Fruit fly (Drosophila melanogaster) whole organism, embryonic: ENCODE data around the gene beat-Ib.
A peak's percentile ranks its signal among the peaks of the same experiment; 100 is the strongest.

Experiments used
- Ada2b ChIP-seq: fragments of 200-800 bp; sonication (Bioruptor generic); IDR thresholded peaks from 2 replicates; pipeline ENCODE4 v1.3.6; 2022; ENCODE audit warnings: missing biosample characterization, missing genetic modification characterization
- Asciz ChIP-seq: fragments of 200-800 bp; sonication (Bioruptor generic); optimal IDR thresholded peaks from 2 replicates; lab custom pipeline; 2017; ENCODE audit warnings: missing biosample characterization, mild to moderate bottlenecking, missing genetic modification characterization, missing genetic modification reagents
- B-H1 ChIP-seq: fragments of 200-800 bp; sonication (Bioruptor generic); IDR thresholded peaks from 3 replicates; pipeline ENCODE4 v1.3.6; 2022; ENCODE audit warnings: missing biosample characterization, missing genetic modification characterization
- CG12104 ChIP-seq: fragments of 200-800 bp; sonication (Bioruptor generic); optimal IDR thresholded peaks from 3 replicates; lab custom pipeline; 2016; ENCODE audit warnings: missing biosample characterization, missing genetic modification characterization
- CG12391 ChIP-seq: fragments of 200-800 bp; sonication (Bioruptor generic); optimal IDR thresholded peaks from 3 replicates; lab custom pipeline; 2018; ENCODE audit warnings: missing biosample characterization, mild to moderate bottlenecking, missing genetic modification characterization, moderate library complexity
- CG15479 ChIP-seq: fragments of 200-800 bp; sonication (Bioruptor generic); optimal IDR thresholded peaks from 3 replicates; lab custom pipeline; 2019; ENCODE audit warnings: missing biosample characterization, mild to moderate bottlenecking, missing genetic modification characterization, moderate library complexity
- CG1832 ChIP-seq: fragments of 200-800 bp; sonication (Bioruptor generic); optimal IDR thresholded peaks from 2 replicates; lab custom pipeline; 2017; ENCODE audit warnings: missing biosample characterization, mild to moderate bottlenecking, missing genetic modification characterization, inconsistent platforms
- CG2202 ChIP-seq: fragments of 200-800 bp; sonication (Bioruptor generic); optimal IDR thresholded peaks from 2 replicates; lab custom pipeline; 2018; ENCODE audit warnings: missing biosample characterization, mild to moderate bottlenecking, missing genetic modification characterization
- CG3726 ChIP-seq: fragments of 200-800 bp; sonication (Bioruptor generic); IDR thresholded peaks from 3 replicates; pipeline ENCODE4, ENCODE4 v1.3.6; 2022; ENCODE audit warnings: missing biosample characterization, missing genetic modification characterization
- CG4707 ChIP-seq: fragments of 200-800 bp; sonication (Bioruptor generic); optimal IDR thresholded peaks from 2 replicates; lab custom pipeline; 2018; ENCODE audit warnings: missing biosample characterization, mild to moderate bottlenecking, missing genetic modification characterization, moderate library complexity
- CG6175 ChIP-seq: fragments of 200-800 bp; sonication (Bioruptor generic); IDR thresholded peaks from 3 replicates; pipeline ENCODE4 v1.3.6; 2022; ENCODE audit warnings: missing biosample characterization, missing genetic modification characterization
- CG8924 ChIP-seq: fragments of 200-800 bp; optimal IDR thresholded peaks from 3 replicates; lab custom pipeline; 2019; ENCODE audit warnings: missing biosample characterization, mild to moderate bottlenecking, missing genetic modification characterization, moderate library complexity
- CG8944 ChIP-seq: fragments of 200-800 bp; sonication (Bioruptor generic); optimal IDR thresholded peaks from 3 replicates; lab custom pipeline; 2016; ENCODE audit warnings: missing biosample characterization, missing genetic modification characterization
- CG9817 ChIP-seq: fragments of 200-800 bp; sonication (Bioruptor generic); optimal IDR thresholded peaks from 2 replicates; lab custom pipeline; 2018; ENCODE audit warnings: missing biosample characterization, mild to moderate bottlenecking, missing genetic modification characterization, moderate library complexity
- HmgZ ChIP-seq: fragments of 200-800 bp; sonication (Bioruptor generic); optimal IDR thresholded peaks from 2 replicates; lab custom pipeline; 2018; ENCODE audit warnings: missing biosample characterization, mild to moderate bottlenecking, missing genetic modification characterization
- Hr51 ChIP-seq, 2 experiments: fragments of 200-800 bp; sonication (Bioruptor generic); optimal IDR thresholded peaks; 2 replicates in 1 of 2; 3 replicates in 1 of 2; lab custom pipeline; 2016 to 2018; ENCODE audit warnings: missing biosample characterization in 2 of 2, missing genetic modification characterization in 2 of 2, mild to moderate bottlenecking in 1 of 2, moderate library complexity in 1 of 2
- Mrtf ChIP-seq: fragments of 200-800 bp; sonication (Bioruptor generic); IDR thresholded peaks from 3 replicates; pipeline ENCODE4 v1.3.6; 2022; ENCODE audit warnings: missing biosample characterization, missing genetic modification characterization
- NK7.1 ChIP-seq: fragments of 200-800 bp; sonication (Bioruptor generic); optimal IDR thresholded peaks from 3 replicates; lab custom pipeline; 2016; ENCODE audit warnings: missing biosample characterization, missing genetic modification characterization
- NfI ChIP-seq: fragments of 200-800 bp; sonication (Bioruptor generic); optimal IDR thresholded peaks from 3 replicates; lab custom pipeline; 2018; ENCODE audit warnings: missing biosample characterization, mild to moderate bottlenecking, missing genetic modification characterization, moderate library complexity
- Six4 ChIP-seq: fragments of 200-800 bp; sonication (Bioruptor generic); optimal IDR thresholded peaks from 2 replicates; lab custom pipeline; 2016; ENCODE audit warnings: missing biosample characterization, missing genetic modification characterization
- TFAM ChIP-seq: fragments of 200-800 bp; sonication (Bioruptor generic); optimal IDR thresholded peaks from 2 replicates; lab custom pipeline; 2017; ENCODE audit warnings: missing biosample characterization, missing genetic modification characterization, inconsistent platforms
- YL-1 ChIP-seq: fragments of 200-800 bp; sonication (Bioruptor generic); optimal IDR thresholded peaks from 3 replicates; lab custom pipeline; 2017; ENCODE audit warnings: missing biosample characterization, mild to moderate bottlenecking, missing genetic modification characterization
- al ChIP-seq: fragments of 200-800 bp; sonication (Bioruptor generic); IDR thresholded peaks from 2 replicates; pipeline ENCODE4 v1.3.6; 2022; ENCODE audit warnings: missing biosample characterization, missing genetic modification characterization
- br ChIP-seq: fragments of >200 bp; optimal IDR thresholded peaks from 2 replicates; lab custom pipeline; 2017
- corto ChIP-seq: fragments of 200-800 bp; sonication (Bioruptor generic); optimal IDR thresholded peaks from 2 replicates; lab custom pipeline; 2016; ENCODE audit warnings: missing biosample characterization, mild to moderate bottlenecking, missing genetic modification characterization, moderate library complexity
- croc ChIP-seq: fragments of 200-800 bp; sonication (Bioruptor generic); conservative IDR thresholded peaks from 3 replicates; pipeline ENCODE4 v1.3.6; 2022; ENCODE audit warnings: missing biosample characterization, missing genetic modification characterization
- crol ChIP-seq: fragments of 200-800 bp; sonication (Bioruptor generic); IDR thresholded peaks from 2 replicates; pipeline ENCODE4 v1.3.6; 2022; ENCODE audit warnings: missing biosample characterization, missing genetic modification characterization
- dmrt11E ChIP-seq: fragments of 200-800 bp; sonication (Bioruptor generic); optimal IDR thresholded peaks from 3 replicates; lab custom pipeline; 2018; ENCODE audit warnings: missing biosample characterization, mild to moderate bottlenecking, missing genetic modification characterization, moderate library complexity
- esg ChIP-seq: fragments of 200-800 bp; sonication (Bioruptor generic); conservative IDR thresholded peaks from 2 replicates; pipeline ENCODE4 v1.3.6; 2022; ENCODE audit warnings: missing biosample characterization, missing genetic modification characterization
- gcm ChIP-seq: fragments of 200-800 bp; sonication (Bioruptor generic); optimal IDR thresholded peaks from 2 replicates; lab custom pipeline; 2019; ENCODE audit warnings: missing biosample characterization, mild to moderate bottlenecking, missing genetic modification characterization, moderate library complexity
- gt ChIP-seq: fragments of 200-800 bp; sonication (Bioruptor generic); IDR thresholded peaks from 2 replicates; pipeline ENCODE4 v1.3.6; 2022; ENCODE audit warnings: missing biosample characterization, missing genetic modification characterization
- her ChIP-seq: fragments of 200-800 bp; sonication (Bioruptor generic); optimal IDR thresholded peaks from 2 replicates; lab custom pipeline; 2016; ENCODE audit warnings: missing biosample characterization, missing genetic modification characterization
- hth ChIP-seq: fragments of >200 bp; optimal IDR thresholded peaks from 2 replicates; lab custom pipeline; 2017; ENCODE audit warnings: inconsistent platforms
- kay ChIP-seq: fragments of 200-800 bp; sonication (Bioruptor generic); optimal IDR thresholded peaks from 2 replicates; lab custom pipeline; 2016; ENCODE audit warnings: missing biosample characterization, missing genetic modification characterization
- knrl ChIP-seq: fragments of 200-800 bp; sonication (Bioruptor generic); IDR thresholded peaks from 3 replicates; pipeline ENCODE4 v1.3.6; 2022; ENCODE audit warnings: missing biosample characterization, missing genetic modification characterization; ENCODE audit not compliant: partially characterized antibody
- lov ChIP-seq, 2 experiments: fragments of 200-800 bp in 1 of 2; fragments of >200 bp in 1 of 2; sonication (Bioruptor generic) in 1 of 2; IDR thresholded peaks in 1 of 2; optimal IDR thresholded peaks in 1 of 2; 2 replicates in 1 of 2; 3 replicates in 1 of 2; pipeline versions ENCODE4 v1.3.6 to Lab custom; 2017 to 2022; ENCODE audit warnings: missing biosample characterization in 1 of 2, missing genetic modification characterization in 1 of 2
- oc ChIP-seq: fragments of 200-800 bp; sonication (Bioruptor generic); optimal IDR thresholded peaks from 2 replicates; lab custom pipeline; 2018; ENCODE audit warnings: missing biosample characterization, mild to moderate bottlenecking, missing genetic modification characterization, moderate library complexity
- row ChIP-seq: fragments of 200-800 bp; sonication (Bioruptor generic); IDR thresholded peaks from 3 replicates; pipeline ENCODE4 v1.3.6; 2022; ENCODE audit warnings: missing biosample characterization, missing genetic modification characterization
- sim ChIP-seq: fragments of 200-800 bp; sonication (Bioruptor generic); IDR thresholded peaks from 2 replicates; pipeline ENCODE4 v1.3.6; 2022; ENCODE audit warnings: missing biosample characterization, missing genetic modification characterization
- sima ChIP-seq: fragments of 200-800 bp; sonication (Bioruptor generic); optimal IDR thresholded peaks from 2 replicates; lab custom pipeline; 2016; ENCODE audit warnings: missing biosample characterization, missing genetic modification characterization
- so ChIP-seq: fragments of 200-800 bp; sonication (Bioruptor generic); IDR thresholded peaks from 3 replicates; pipeline ENCODE4 v1.3.6; 2022; ENCODE audit warnings: missing biosample characterization, missing genetic modification characterization
- tap ChIP-seq: fragments of 200-800 bp; optimal IDR thresholded peaks from 3 replicates; lab custom pipeline; 2019; ENCODE audit warnings: missing biosample characterization, mild to moderate bottlenecking, missing genetic modification characterization, moderate library complexity
- tgo ChIP-seq: fragments of 200-800 bp; sonication (Bioruptor generic); IDR thresholded peaks from 3 replicates; pipeline ENCODE4 v1.3.6; 2022; ENCODE audit warnings: missing biosample characterization, missing genetic modification characterization
- tin ChIP-seq: fragments of 200-800 bp; sonication (Bioruptor generic); optimal IDR thresholded peaks from 3 replicates; lab custom pipeline; 2016; ENCODE audit warnings: missing biosample characterization, missing genetic modification characterization
- trem ChIP-seq: fragments of 200-800 bp; optimal IDR thresholded peaks from 3 replicates; lab custom pipeline; 2019; ENCODE audit warnings: missing biosample characterization, mild to moderate bottlenecking, missing genetic modification characterization, moderate library complexity
- twi ChIP-seq: fragments of 200-800 bp; optimal IDR thresholded peaks from 2 replicates; lab custom pipeline; 2019; ENCODE audit warnings: missing biosample characterization, mild to moderate bottlenecking, missing genetic modification characterization, moderate library complexity
- vvl ChIP-seq: fragments of 200-800 bp; sonication (Bioruptor generic); IDR thresholded peaks from 2 replicates; pipeline ENCODE4 v1.3.6; 2022; ENCODE audit warnings: missing biosample characterization, missing genetic modification characterization
- wek ChIP-seq: fragments of 200-800 bp; sonication (Bioruptor generic); optimal IDR thresholded peaks from 3 replicates; lab custom pipeline; 2018; ENCODE audit warnings: missing biosample characterization, mild to moderate bottlenecking, missing genetic modification characterization, moderate library complexity
- zen ChIP-seq: fragments of 200-800 bp; sonication (Bioruptor generic); optimal IDR thresholded peaks from 3 replicates; lab custom pipeline; 2018; ENCODE audit warnings: missing biosample characterization, mild to moderate bottlenecking, missing genetic modification characterization, moderate library complexity

beat-Ib gene

DNA sequence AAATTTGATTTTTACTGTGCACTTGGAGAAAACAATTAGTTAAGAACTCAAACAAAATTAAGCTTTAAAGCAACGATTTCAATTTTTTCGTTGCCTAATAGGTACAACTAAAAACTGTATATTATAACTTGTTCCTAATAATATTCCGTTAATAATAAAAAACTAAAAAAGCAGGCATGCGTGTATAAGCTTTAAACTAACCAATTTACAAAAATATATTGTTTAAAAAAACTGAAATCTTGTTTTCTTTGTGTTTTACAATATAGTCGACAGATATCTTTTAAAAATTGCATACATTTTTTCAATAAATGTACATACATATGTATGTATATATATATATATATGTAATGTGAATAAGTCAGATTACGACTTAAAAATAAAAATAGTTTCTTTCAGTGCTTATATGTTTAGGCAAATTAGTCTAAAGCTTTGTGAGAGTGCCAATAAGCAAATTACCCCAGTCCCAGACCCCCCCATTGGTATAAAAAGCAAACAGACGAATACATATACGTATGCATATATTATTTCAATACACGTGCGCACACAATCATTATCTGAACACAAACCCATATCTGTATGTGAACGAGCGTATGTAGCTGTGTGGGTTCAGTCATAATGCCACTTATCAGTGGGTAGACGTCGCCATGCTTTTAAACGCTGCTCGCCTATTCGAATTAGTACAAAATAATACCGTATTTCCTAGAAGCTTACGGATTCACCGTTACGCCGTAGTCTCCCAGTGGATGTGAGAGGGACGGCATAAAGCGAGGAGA, 49.1 kb downstream of the beat-Ib start (continued):
- TF ChIP-seq CG12391 (tag; lab: Kevin White, UChicago) = peak; percentile 83
- peak; percentile 78 for TF ChIP-seq dmrt11E (tag; lab: Kevin White, UChicago)
- TF ChIP-seq CG1832 (GFP tag; lab: Kevin White, UChicago) = no peak
- peak; percentile 51 for TF ChIP-seq CG8924
- TF ChIP-seq tap = peak; percentile 67
- TF ChIP-seq zen (tag; lab: Kevin White, UChicago) = peak; percentile 25
- TF ChIP-seq trem (tag; lab: Kevin White, UChicago) = peak; percentile 68
- TF ChIP-seq NK7.1 = no peak
- TF ChIP-seq Asciz (GFP tag; lab: Kevin White, UChicago) = peak; percentile 80
- peak; percentile 58 for TF ChIP-seq NfI (GFP tag; lab: Kevin White, UChicago)
- TF ChIP-seq HmgZ = peak; percentile 64
- no peak for TF ChIP-seq hth (lab: Kevin White, UChicago)
- peak; percentile 37 for TF ChIP-seq tin (GFP tag; lab: Kevin White, UChicago)
- TF ChIP-seq knrl (GFP tag; lab: Robert Waterston, UW) = no peak
- TF ChIP-seq twi (tag; lab: Kevin White, UChicago) = peak; percentile 75
- TF ChIP-seq CG4707 = no peak
- TF ChIP-seq CG2202 = peak; percentile 42
- no peak for TF ChIP-seq corto (GFP tag; lab: Kevin White, UChicago)
- TF ChIP-seq Six4 (GFP tag; lab: Kevin White, UChicago) = peak; percentile 56
- TF ChIP-seq row (GFP tag; lab: Robert Waterston, UW) = peak; percentile 70
- no peak for TF ChIP-seq CG8944 (GFP tag; lab: Kevin White, UChicago)
- TF ChIP-seq gcm (GFP tag; lab: Kevin White, UChicago) = peak; percentile 47
- peak; percentile 66 for TF ChIP-seq crol
- TF ChIP-seq CG6175 (GFP tag; lab: Robert Waterston, UW) = no peak
- peak; percentile 67 for TF ChIP-seq al
- TF ChIP-seq lov (optimal IDR thresholded peaks at IDR 0.05; lab: Kevin White, UChicago) = no peak
- TF ChIP-seq lov (GFP tag; IDR thresholded peaks at IDR 0.05; lab: Robert Waterston, UW) = no peak
- TF ChIP-seq Ada2b (GFP tag; lab: Robert Waterston, UW) = 0 out of 2 replicates have a peak, but pooled peaks have one; percentile 13
- no peak for TF ChIP-seq her (GFP tag; lab: Kevin White, UChicago)
- peak; percentile 64 for TF ChIP-seq oc (tag; lab: Kevin White, UChicago)
- TF ChIP-seq br (lab: Kevin White, UChicago) = no peak
- no peak for TF ChIP-seq TFAM
- peak; percentile 78 for TF ChIP-seq CG12104 (GFP tag; lab: Kevin White, UChicago)
- TF ChIP-seq wek = peak; percentile 62
- TF ChIP-seq sima (GFP tag; lab: Kevin White, UChicago) = no peak
- peak; percentile 42 for TF ChIP-seq esg
- peak; percentile 56; the same call in 2 of the 3 replicates for TF ChIP-seq tgo (GFP tag; lab: Robert Waterston, UW)
- peak; percentile 87 for TF ChIP-seq vvl (GFP tag; lab: Robert Waterston, UW)
- TF ChIP-seq sim (GFP tag; lab: Robert Waterston, UW) = no peak
- TF ChIP-seq Mrtf (GFP tag; lab: Robert Waterston, UW) = no peak; the same call in 2 of the 3 replicates
- no peak for TF ChIP-seq gt (GFP tag; lab: Robert Waterston, UW)
- peak in 1 of 2 experiments; percentile 88 for TF ChIP-seq Hr51 (GFP tag; optimal IDR thresholded peaks at IDR 0.05; lab: Kevin White, UChicago)
- no peak for TF ChIP-seq kay
- TF ChIP-seq CG3726 = 0 out of 3 replicates have a peak, but pooled peaks have one; percentile 39
- TF ChIP-seq croc (GFP tag; lab: Robert Waterston, UW) = peak; percentile 48; the same call in 1 of the 3 replicates
- TF ChIP-seq CG15479 = no peak
- no peak for TF ChIP-seq YL-1 (GFP tag; lab: Kevin White, UChicago)
- TF ChIP-seq so (GFP tag; lab: Robert Waterston, UW) = no peak; the same call in 2 of the 3 replicates
- TF ChIP-seq B-H1 = peak; percentile 54; the same call in 2 of the 3 replicates
- peak; percentile 54 for TF ChIP-seq CG9817
